Fruit fly (Drosophila melanogaster) S2 (cell line): Measurements from ENCODE around the gene CdGAPr.

ENCODE experiments used
- CG8478 ChIP-seq: fragments of >200 bp; optimal IDR thresholded peaks from 2 replicates; lab custom pipeline; 2018
- CTCF ChIP-seq, 2 experiments: fragments of >200 bp; optimal IDR thresholded peaks; 2 replicates each; lab custom pipeline; 2018

- no peak for TF ChIP-seq CG8478
- no peak for TF ChIP-seq CTCF (optimal IDR thresholded peaks at IDR 0.05; lab: Kevin White, UChicago)
Observed at dm6 chr2L:19796111-19796451, 4.4 kb upstream of the CdGAPr start, which contains the start of gene sick.
